Worm (Caenorhabditis elegans) whole organism, midembryonic: ENCODE results near the gene unk-1.

ENCODE experiments used
- flt-1 ChIP-seq: fragments of 200-800 bp; sonication (Bioruptor generic); IDR thresholded peaks from 2 replicates; pipeline ENCODE4 v1.3.6; 2022; ENCODE audit warnings: missing genetic modification characterization, missing compliant biosample characterization
- ref-1 ChIP-seq: fragments of 200-800 bp; sonication (Bioruptor generic); conservative IDR thresholded peaks from 2 replicates; pipeline ENCODE4 v1.3.6; 2022; ENCODE audit warnings: missing genetic modification reagents, missing genetic modification characterization, missing compliant biosample characterization
- tab-1 ChIP-seq: fragments of 200-800 bp; sonication (Bioruptor generic); IDR thresholded peaks from 2 replicates; pipeline ENCODE4 v1.3.6; 2022; ENCODE audit warnings: missing genetic modification characterization, missing compliant biosample characterization

- TF ChIP-seq flt-1 (no peak), tab-1 (GFP tag; lab: Robert Waterston, UW) (no peak), ref-1 (GFP tag; lab: Robert Waterston, UW) (no peak)
These were observed 37.3 kb downstream of the unk-1 start for ce11 chrX:8052055-8052454.
